Worm (Caenorhabditis elegans) whole organism, L4 larva: Measurements from ENCODE around the gene sre-56.

ENCODE experiments used
- ceh-82 ChIP-seq: sonication (generic microtip); optimal IDR thresholded peaks from 2 replicates; lab custom pipeline; 2017; ENCODE audit warnings: missing biosample characterization, missing genetic modification characterization
- egl-27 ChIP-seq: sonication (generic microtip); optimal IDR thresholded peaks from 3 replicates; lab custom pipeline; 2017; ENCODE audit warnings: missing biosample characterization, missing genetic modification reagents, missing genetic modification characterization
- fos-1 ChIP-seq: fragments of 150-350 bp; optimal IDR thresholded peaks from 2 replicates; lab custom pipeline; 2014; ENCODE audit warnings: missing biosample characterization, missing genetic modification characterization
- hif-1 ChIP-seq, 2 experiments: sonication (generic microtip); optimal IDR thresholded peaks; 2 replicates each; lab custom pipeline; 2016 to 2017; ENCODE audit warnings: missing compliant biosample characterization in 2 of 2, missing genetic modification characterization in 2 of 2, missing genetic modification reagents in 2 of 2, missing genotype in 2 of 2, mild to moderate bottlenecking in 1 of 2
- madf-9 ChIP-seq: fragments of 200-800 bp; sonication (Bioruptor generic); conservative IDR thresholded peaks from 2 replicates; pipeline ENCODE4 v1.3.6; 2022; ENCODE audit warnings: missing genetic modification reagents, missing genetic modification characterization, missing compliant biosample characterization
- mes-2 ChIP-seq: sonication (generic microtip); optimal IDR thresholded peaks from 2 replicates; lab custom pipeline; 2016; ENCODE audit warnings: missing genotype, mild to moderate bottlenecking, missing genetic modification characterization, missing compliant biosample characterization; ENCODE audit not compliant: poor library complexity, severe bottlenecking
- mxl-2 ChIP-seq: fragments of 200-800 bp; sonication (Bioruptor generic); conservative IDR thresholded peaks from 2 replicates; pipeline ENCODE4 v1.3.6; 2022; ENCODE audit warnings: missing genetic modification reagents, missing genetic modification characterization, missing compliant biosample characterization
- nhr-6 ChIP-seq: fragments of 150-350 bp; optimal IDR thresholded peaks from 2 replicates; lab custom pipeline; 2014; ENCODE audit warnings: missing biosample characterization, missing genetic modification characterization

- no peak for TF ChIP-seq hif-1 (tag; optimal IDR thresholded peaks at IDR 0.05; lab: Kevin White, UChicago)
- no peak for TF ChIP-seq fos-1 (tag; lab: Kevin White, UChicago)
- TF ChIP-seq mes-2 (tag; lab: Kevin White, UChicago): no peak
- TF ChIP-seq ceh-82 (tag; lab: Kevin White, UChicago): no peak
- TF ChIP-seq mxl-2: no peak
- no peak for TF ChIP-seq egl-27
- no peak for TF ChIP-seq madf-9 (GFP tag; lab: Robert Waterston, UW)
- TF ChIP-seq nhr-6 (tag; lab: Kevin White, UChicago): no peak
Observed at ce11 chrII:12309614-12310013, 14.6 kb upstream of the sre-56 start, which contains the start of gene C50E10.2.
